Worm (Caenorhabditis elegans) whole organism, L3 larva: Measurements from ENCODE around the gene F14H12.6.
A peak's percentile ranks its signal among the peaks of the same experiment; 100 is the strongest.

Experiments
- R02D3.7 ChIP-seq: fragments of 150-350 bp; optimal IDR thresholded peaks from 2 replicates; lab custom pipeline; 2014; ENCODE audit warnings: missing biosample characterization, missing genetic modification characterization
- aly-2 ChIP-seq: fragments of 150-350 bp; optimal IDR thresholded peaks from 2 replicates; lab custom pipeline; 2014; ENCODE audit warnings: missing biosample characterization, missing genetic modification characterization
- ama-1 ChIP-seq: fragments of 150-350 bp; optimal IDR thresholded peaks from 2 replicates; lab custom pipeline; 2018
- ceh-28 ChIP-seq: fragments of 150-350 bp; optimal IDR thresholded peaks from 2 replicates; lab custom pipeline; 2014; ENCODE audit warnings: missing biosample characterization, missing genetic modification reagents, missing genetic modification characterization
- ceh-82 ChIP-seq: fragments of 150-350 bp; optimal IDR thresholded peaks from 2 replicates; lab custom pipeline; 2014; ENCODE audit warnings: missing biosample characterization, missing genetic modification characterization
- ceh-9 ChIP-seq: sonication (generic microtip); optimal IDR thresholded peaks from 2 replicates; lab custom pipeline; 2018; ENCODE audit warnings: missing biosample characterization, missing genetic modification characterization
- egl-27 ChIP-seq: sonication (generic microtip); optimal IDR thresholded peaks from 4 replicates; lab custom pipeline; 2017; ENCODE audit warnings: missing biosample characterization, missing genetic modification reagents, missing genetic modification characterization
- egl-5 ChIP-seq: fragments of 150-350 bp; optimal IDR thresholded peaks from 2 replicates; lab custom pipeline; 2017; ENCODE audit warnings: missing biosample characterization, missing genetic modification reagents, missing genetic modification characterization, inconsistent platforms
- elt-1 ChIP-seq: fragments of 150-350 bp; optimal IDR thresholded peaks from 2 replicates; lab custom pipeline; 2014; ENCODE audit warnings: missing biosample characterization, missing genetic modification characterization
- elt-3 ChIP-seq, 3 experiments: fragments of 150-350 bp in 1 of 3; sonication (generic microtip) in 2 of 3; optimal IDR thresholded peaks; 2 replicates in 2 of 3; 4 replicates in 1 of 3; lab custom pipeline; 2014 to 2017; ENCODE audit warnings: missing biosample characterization in 3 of 3, missing genetic modification characterization in 3 of 3
- eor-1 ChIP-seq, 2 experiments: fragments of 150-350 bp; optimal IDR thresholded peaks; 2 replicates each; lab custom pipeline; 2014 to 2018; ENCODE audit warnings: missing biosample characterization in 2 of 2, missing genetic modification characterization in 2 of 2
- fkh-2 ChIP-seq: fragments of 150-350 bp; optimal IDR thresholded peaks from 2 replicates; lab custom pipeline; 2014; ENCODE audit warnings: missing biosample characterization, missing genetic modification reagents, missing genetic modification characterization
- fos-1 ChIP-seq: fragments of 150-350 bp; optimal IDR thresholded peaks from 2 replicates; lab custom pipeline; 2014; ENCODE audit warnings: missing biosample characterization, missing genetic modification characterization
- hmg-11 ChIP-seq: sonication (generic microtip); optimal IDR thresholded peaks from 2 replicates; lab custom pipeline; 2016; ENCODE audit warnings: missing genetic modification characterization, missing compliant biosample characterization
- jun-1 ChIP-seq: fragments of 150-350 bp; optimal IDR thresholded peaks from 2 replicates; lab custom pipeline; 2014; ENCODE audit warnings: missing biosample characterization, missing genetic modification reagents, missing genetic modification characterization
- lin-15B ChIP-seq: fragments of 150-350 bp; optimal IDR thresholded peaks from 2 replicates; lab custom pipeline; 2014; ENCODE audit warnings: missing biosample characterization, missing genetic modification characterization
- lin-39 ChIP-seq: fragments of 150-350 bp; optimal IDR thresholded peaks from 2 replicates; lab custom pipeline; 2018; ENCODE audit warnings: missing biosample characterization, missing genetic modification reagents, missing genetic modification characterization
- mdl-1 ChIP-seq: fragments of 150-350 bp; optimal IDR thresholded peaks from 2 replicates; lab custom pipeline; 2014; ENCODE audit warnings: missing biosample characterization, missing genetic modification characterization
- nfya-1 ChIP-seq: sonication (generic microtip); optimal IDR thresholded peaks from 2 replicates; lab custom pipeline; 2017; ENCODE audit warnings: missing genetic modification characterization, mild to moderate bottlenecking, missing compliant biosample characterization, antibody characterized with exemption, moderate library complexity; ENCODE audit not compliant: insufficient read depth
- nhr-23 ChIP-seq: fragments of 150-350 bp; optimal IDR thresholded peaks from 2 replicates; lab custom pipeline; 2014; ENCODE audit warnings: missing biosample characterization, missing genetic modification reagents, missing genetic modification characterization
- nhr-237 ChIP-seq: fragments of 150-350 bp; optimal IDR thresholded peaks from 2 replicates; lab custom pipeline; 2014; ENCODE audit warnings: missing biosample characterization, missing genetic modification characterization
- nhr-25 ChIP-seq: sonication (generic microtip); optimal IDR thresholded peaks from 2 replicates; lab custom pipeline; 2017; ENCODE audit warnings: missing biosample characterization, missing genetic modification characterization
- nhr-28 ChIP-seq: fragments of 150-350 bp; optimal IDR thresholded peaks from 2 replicates; lab custom pipeline; 2014; ENCODE audit warnings: missing biosample characterization, missing genetic modification characterization
- nhr-67 ChIP-seq: fragments of 150-350 bp; optimal IDR thresholded peaks from 2 replicates; lab custom pipeline; 2014; ENCODE audit warnings: missing biosample characterization, missing genetic modification characterization
- nhr-76 ChIP-seq: fragments of 150-350 bp; sonication (generic microtip); optimal IDR thresholded peaks from 5 replicates; lab custom pipeline; 2014; ENCODE audit warnings: missing biosample characterization, missing genetic modification characterization
- pha-4 ChIP-seq: fragments of 150-350 bp; optimal IDR thresholded peaks from 2 replicates; lab custom pipeline; 2014; ENCODE audit warnings: missing biosample characterization, missing genetic modification reagents, missing genetic modification characterization
- pqm-1 ChIP-seq: fragments of 150-350 bp; optimal IDR thresholded peaks from 2 replicates; lab custom pipeline; 2017; ENCODE audit warnings: missing biosample characterization, missing genetic modification characterization, inconsistent platforms
- sea-2 ChIP-seq: fragments of 150-350 bp; sonication (generic microtip); optimal IDR thresholded peaks from 4 replicates; lab custom pipeline; 2014; ENCODE audit warnings: missing biosample characterization, missing genetic modification reagents, missing genetic modification characterization
- skn-1 ChIP-seq: fragments of 150-350 bp; optimal IDR thresholded peaks from 2 replicates; lab custom pipeline; 2014; ENCODE audit warnings: missing biosample characterization, missing genetic modification characterization
- snpc-4 ChIP-seq: fragments of 150-350 bp; optimal IDR thresholded peaks from 2 replicates; lab custom pipeline; 2014; ENCODE audit warnings: missing biosample characterization, missing genetic modification characterization
- tbx-2 ChIP-seq: sonication (generic microtip); optimal IDR thresholded peaks from 2 replicates; lab custom pipeline; 2016; ENCODE audit warnings: mild to moderate bottlenecking, missing genetic modification characterization, missing compliant biosample characterization
- unc-39 ChIP-seq: sonication (generic microtip); optimal IDR thresholded peaks from 4 replicates; lab custom pipeline; 2017; ENCODE audit warnings: missing biosample characterization, missing genetic modification characterization
- unc-62 ChIP-seq: fragments of 150-350 bp; sonication (generic microtip); optimal IDR thresholded peaks from 4 replicates; lab custom pipeline; 2014; ENCODE audit warnings: missing biosample characterization, missing genetic modification reagents, missing genetic modification characterization
- zag-1 ChIP-seq: fragments of 150-350 bp; optimal IDR thresholded peaks from 2 replicates; lab custom pipeline; 2014; ENCODE audit warnings: missing biosample characterization, missing genetic modification characterization
- ztf-4 ChIP-seq: fragments of 150-350 bp; optimal IDR thresholded peaks from 2 replicates; lab custom pipeline; 2014; ENCODE audit warnings: missing biosample characterization, missing genetic modification characterization

F14H12.6 gene

DNA sequence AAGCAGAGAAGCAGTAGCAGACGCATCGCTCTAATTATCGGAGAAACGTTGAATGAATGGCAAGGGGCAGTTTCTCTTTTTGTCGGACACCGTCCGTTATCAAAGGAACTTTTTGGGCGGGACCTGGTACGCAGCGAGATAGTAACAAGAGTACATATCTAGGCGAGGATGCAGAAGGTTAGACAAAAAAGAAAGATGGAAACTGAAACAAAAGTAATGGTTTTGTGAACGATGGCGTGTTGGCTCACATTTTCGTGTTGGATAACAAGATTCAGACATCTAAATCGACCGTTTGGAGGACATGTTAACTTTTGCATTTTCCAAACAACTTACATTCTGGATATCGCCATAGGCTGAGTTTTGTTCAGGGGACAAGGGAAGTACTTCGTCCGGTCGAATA is at the start of gene F14H12.6:
TSS of gene F14H12.6 (minus strand) at position 101 of the 400 bp plus-strand sequence.
- TF ChIP-seq nhr-67 (no peak), elt-3 (tag; optimal IDR thresholded peaks at IDR 0.05; lab: Kevin White, UChicago) (no peak), egl-27 (tag; lab: Kevin White, UChicago) (no peak), zag-1 (no peak), ceh-28 (tag; lab: Kevin White, UChicago) (no peak), nhr-76 (tag; lab: Kevin White, UChicago) (no peak), skn-1 (tag; lab: Kevin White, UChicago) (no peak), jun-1 (tag; lab: Kevin White, UChicago) (no peak), sea-2 (no peak), ceh-82 (no peak), fos-1 (tag; lab: Kevin White, UChicago) (no peak), nhr-25 (tag; lab: Kevin White, UChicago) (no peak), eor-1 (tag; optimal IDR thresholded peaks at IDR 0.05; lab: Kevin White, UChicago) (no peak), snpc-4 (tag; lab: Kevin White, UChicago) (no peak), unc-39 (tag; lab: Kevin White, UChicago) (no peak), tbx-2 (tag; lab: Kevin White, UChicago) (no peak), R02D3.7 (tag; lab: Kevin White, UChicago) (no peak)
- TF ChIP-seq, all 47 proteins: peak for 0

ce11 chrX:4404717-4405116 is 47.4 kb upstream of the F14H12.6 start:
- TF ChIP-seq nfya-1 (no peak), ceh-9 (tag; lab: Kevin White, UChicago) (no peak), zag-1 (no peak), ceh-28 (tag; lab: Kevin White, UChicago) (no peak), elt-3 (tag; optimal IDR thresholded peaks at IDR 0.05; lab: Kevin White, UChicago) (no peak), fkh-2 (tag; lab: Kevin White, UChicago) (no peak), eor-1 (tag; optimal IDR thresholded peaks at IDR 0.05; lab: Kevin White, UChicago) (no peak), pqm-1 (no peak), hmg-11 (tag; lab: Kevin White, UChicago) (no peak), lin-39 (tag; lab: Kevin White, UChicago) (peak; percentile 60), nhr-28 (tag; lab: Kevin White, UChicago) (no peak), nhr-25 (tag; lab: Kevin White, UChicago) (no peak), elt-1 (peak; percentile 35), ama-1 (lab: Kevin White, UChicago) (no peak), aly-2 (tag; lab: Kevin White, UChicago) (no peak), sea-2 (no peak), skn-1 (tag; lab: Kevin White, UChicago) (no peak), unc-62 (GFP tag; lab: Kevin White, UChicago) (peak; percentile 29), lin-15B (tag; lab: Kevin White, UChicago) (no peak)

DNA sequence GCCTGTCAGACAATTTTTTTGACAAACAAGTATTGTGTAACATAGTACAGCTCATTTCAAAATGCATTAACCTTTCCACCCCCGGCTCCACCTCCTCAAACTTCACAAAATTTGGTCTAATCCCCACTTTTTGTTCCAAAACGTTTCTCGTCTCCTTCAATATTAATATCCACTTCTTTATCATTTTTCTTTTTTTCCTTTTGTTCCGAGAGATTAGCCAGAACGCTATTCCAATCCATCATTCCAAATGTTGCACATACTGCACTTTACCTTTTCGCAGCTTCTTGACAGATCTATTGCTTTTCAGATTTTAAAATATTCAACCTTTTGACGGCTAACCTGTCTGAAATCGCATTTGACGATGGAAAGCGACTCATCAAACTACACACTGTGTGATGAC is 45.5 kb upstream of the F14H12.6 start, which contains the start of gene D1079.1:
TSS of gene D1079.1 (plus strand) at position 301 of the 400 bp plus-strand sequence.
- TF ChIP-seq egl-5 (tag; lab: Kevin White, UChicago) (no peak), sea-2 (no peak), elt-1 (no peak), aly-2 (tag; lab: Kevin White, UChicago) (no peak), mdl-1 (tag; lab: Kevin White, UChicago) (no peak), ceh-9 (tag; lab: Kevin White, UChicago) (no peak), ztf-4 (tag; lab: Kevin White, UChicago) (no peak), pha-4 (tag; lab: Kevin White, UChicago) (no peak), lin-15B (tag; lab: Kevin White, UChicago) (no peak)

ce11 chrX:4400296-4400695 is 42.9 kb upstream of the F14H12.6 start:
- TF ChIP-seq ceh-9 (tag; lab: Kevin White, UChicago), result no peak
- TF ChIP-seq nhr-237 (tag; lab: Kevin White, UChicago), result no peak
- no peak for TF ChIP-seq tbx-2 (tag; lab: Kevin White, UChicago)
- no peak for TF ChIP-seq elt-1
- no peak for TF ChIP-seq hmg-11 (tag; lab: Kevin White, UChicago)
- TF ChIP-seq egl-5 (tag; lab: Kevin White, UChicago), result no peak
- no peak for TF ChIP-seq lin-15B (tag; lab: Kevin White, UChicago)
- no peak for TF ChIP-seq nhr-23 (tag; lab: Kevin White, UChicago)
